1 fruit fly cellular context compared by ENCODE assay signal in genomic region chr3R:13788224-13788623, dm6.
TF ChIP-seq lines count a peak whose summit lies in the region.

No protein-coding gene starts in this region.

TF ChIP-seq in whole organism, prepupa, 60 proteins besides CTCF, POLR2A, EP300 and RAD21 (continued from another document):
- TF ChIP-seq CG10631 (GFP tag; optimal IDR thresholded peaks at IDR 0.05; lab: Kevin White, UChicago): no peak
- TF ChIP-seq CG6854 (GFP tag; optimal IDR thresholded peaks at IDR 0.05; lab: Kevin White, UChicago): no peak
- no peak for TF ChIP-seq Smox (GFP tag; optimal IDR thresholded peaks at IDR 0.05; lab: Kevin White, UChicago)
- TF ChIP-seq ss (GFP tag; optimal IDR thresholded peaks at IDR 0.05; lab: Kevin White, UChicago): no peak
- TF ChIP-seq eg (GFP tag; IDR thresholded peaks at IDR 0.05; lab: Robert Waterston, UW): no peak; the same call in 2 of the 3 replicates
- TF ChIP-seq Eip75B (GFP tag; optimal IDR thresholded peaks at IDR 0.05; lab: Kevin White, UChicago): no peak
- TF ChIP-seq CG4318 (GFP tag; optimal IDR thresholded peaks at IDR 0.05; lab: Kevin White, UChicago): peak; percentile 41
- TF ChIP-seq CG6276 (GFP tag; optimal IDR thresholded peaks at IDR 0.05; lab: Kevin White, UChicago): peak; percentile 52
- no peak for TF ChIP-seq Gug (GFP tag; IDR thresholded peaks at IDR 0.05; lab: Robert Waterston, UW)
- TF ChIP-seq Hr4 (GFP tag; optimal IDR thresholded peaks at IDR 0.05; lab: Kevin White, UChicago): peak; percentile 18
- TF ChIP-seq CG11902 (GFP tag; optimal IDR thresholded peaks at IDR 0.05; lab: Kevin White, UChicago): no peak
- no peak for TF ChIP-seq Eip93F (GFP tag; optimal IDR thresholded peaks at IDR 0.05; lab: Kevin White, UChicago)
- TF ChIP-seq CG15336 (GFP tag; IDR thresholded peaks at IDR 0.05; lab: Robert Waterston, UW): no peak
- no peak for TF ChIP-seq CG9139 (GFP tag; optimal IDR thresholded peaks at IDR 0.05; lab: Kevin White, UChicago)
TF ChIP-seq in whole organism, prepupa: peak in this region for 9.
